Worm (Caenorhabditis elegans) whole organism, L3 larva: ENCODE data around the gene B0280.17.

Experiments
- R02D3.7 ChIP-seq: fragments of 150-350 bp; optimal IDR thresholded peaks from 2 replicates; lab custom pipeline; 2014; ENCODE audit warnings: missing biosample characterization, missing genetic modification characterization
- ZK546.5 ChIP-seq: sonication (generic microtip); optimal IDR thresholded peaks from 2 replicates; lab custom pipeline; 2017; ENCODE audit warnings: missing biosample characterization, missing genetic modification characterization
- aly-2 ChIP-seq: fragments of 150-350 bp; optimal IDR thresholded peaks from 2 replicates; lab custom pipeline; 2014; ENCODE audit warnings: missing biosample characterization, missing genetic modification characterization
- ama-1 ChIP-seq: fragments of 150-350 bp; optimal IDR thresholded peaks from 2 replicates; lab custom pipeline; 2018
- ceh-16 ChIP-seq: sonication (generic microtip); optimal IDR thresholded peaks from 2 replicates; lab custom pipeline; 2017; ENCODE audit warnings: missing biosample characterization, missing genetic modification characterization
- ceh-28 ChIP-seq: fragments of 150-350 bp; optimal IDR thresholded peaks from 2 replicates; lab custom pipeline; 2014; ENCODE audit warnings: missing biosample characterization, missing genetic modification reagents, missing genetic modification characterization
- ceh-9 ChIP-seq: sonication (generic microtip); optimal IDR thresholded peaks from 2 replicates; lab custom pipeline; 2018; ENCODE audit warnings: missing biosample characterization, missing genetic modification characterization
- egl-27 ChIP-seq: sonication (generic microtip); optimal IDR thresholded peaks from 4 replicates; lab custom pipeline; 2017; ENCODE audit warnings: missing biosample characterization, missing genetic modification reagents, missing genetic modification characterization
- egl-5 ChIP-seq: fragments of 150-350 bp; optimal IDR thresholded peaks from 2 replicates; lab custom pipeline; 2017; ENCODE audit warnings: missing biosample characterization, missing genetic modification reagents, missing genetic modification characterization, inconsistent platforms
- elt-1 ChIP-seq: fragments of 150-350 bp; optimal IDR thresholded peaks from 2 replicates; lab custom pipeline; 2014; ENCODE audit warnings: missing biosample characterization, missing genetic modification characterization
- elt-2 ChIP-seq: sonication (generic microtip); optimal IDR thresholded peaks from 2 replicates; lab custom pipeline; 2016; ENCODE audit warnings: missing genetic modification reagents, mild to moderate bottlenecking, missing genetic modification characterization, missing compliant biosample characterization
- elt-3 ChIP-seq, 3 experiments: fragments of 150-350 bp in 1 of 3; sonication (generic microtip) in 2 of 3; optimal IDR thresholded peaks; 2 replicates in 2 of 3; 4 replicates in 1 of 3; lab custom pipeline; 2014 to 2017; ENCODE audit warnings: missing biosample characterization in 3 of 3, missing genetic modification characterization in 3 of 3
- eor-1 ChIP-seq, 2 experiments: fragments of 150-350 bp; optimal IDR thresholded peaks; 2 replicates each; lab custom pipeline; 2014 to 2018; ENCODE audit warnings: missing biosample characterization in 2 of 2, missing genetic modification characterization in 2 of 2
- fkh-10 ChIP-seq: sonication (generic microtip); optimal IDR thresholded peaks from 2 replicates; lab custom pipeline; 2017; ENCODE audit warnings: missing biosample characterization, missing genetic modification reagents, missing genetic modification characterization
- fkh-2 ChIP-seq: fragments of 150-350 bp; optimal IDR thresholded peaks from 2 replicates; lab custom pipeline; 2014; ENCODE audit warnings: missing biosample characterization, missing genetic modification reagents, missing genetic modification characterization
- fos-1 ChIP-seq: fragments of 150-350 bp; optimal IDR thresholded peaks from 2 replicates; lab custom pipeline; 2014; ENCODE audit warnings: missing biosample characterization, missing genetic modification characterization
- hmg-11 ChIP-seq: sonication (generic microtip); optimal IDR thresholded peaks from 2 replicates; lab custom pipeline; 2016; ENCODE audit warnings: missing genetic modification characterization, missing compliant biosample characterization
- jun-1 ChIP-seq: fragments of 150-350 bp; optimal IDR thresholded peaks from 2 replicates; lab custom pipeline; 2014; ENCODE audit warnings: missing biosample characterization, missing genetic modification reagents, missing genetic modification characterization
- lin-15B ChIP-seq: fragments of 150-350 bp; optimal IDR thresholded peaks from 2 replicates; lab custom pipeline; 2014; ENCODE audit warnings: missing biosample characterization, missing genetic modification characterization
- lin-39 ChIP-seq: fragments of 150-350 bp; optimal IDR thresholded peaks from 2 replicates; lab custom pipeline; 2018; ENCODE audit warnings: missing biosample characterization, missing genetic modification reagents, missing genetic modification characterization
- lsy-12 ChIP-seq: sonication (generic microtip); optimal IDR thresholded peaks from 2 replicates; lab custom pipeline; 2016; ENCODE audit warnings: mild to moderate bottlenecking, missing genetic modification characterization, missing compliant biosample characterization
- mdl-1 ChIP-seq: fragments of 150-350 bp; optimal IDR thresholded peaks from 2 replicates; lab custom pipeline; 2014; ENCODE audit warnings: missing biosample characterization, missing genetic modification characterization
- mml-1 ChIP-seq: fragments of 150-350 bp; sonication (generic microtip); optimal IDR thresholded peaks from 3 replicates; lab custom pipeline; 2014; ENCODE audit warnings: missing biosample characterization, missing genetic modification characterization
- nfya-1 ChIP-seq: sonication (generic microtip); optimal IDR thresholded peaks from 2 replicates; lab custom pipeline; 2017; ENCODE audit warnings: missing genetic modification characterization, mild to moderate bottlenecking, missing compliant biosample characterization, antibody characterized with exemption, moderate library complexity; ENCODE audit not compliant: insufficient read depth
- nhr-11 ChIP-seq: fragments of 150-350 bp; optimal IDR thresholded peaks from 2 replicates; lab custom pipeline; 2014; ENCODE audit warnings: missing biosample characterization, missing genetic modification characterization
- nhr-12 ChIP-seq: fragments of 150-350 bp; optimal IDR thresholded peaks from 2 replicates; lab custom pipeline; 2014; ENCODE audit warnings: missing biosample characterization, missing genetic modification characterization
- nhr-23 ChIP-seq: fragments of 150-350 bp; optimal IDR thresholded peaks from 2 replicates; lab custom pipeline; 2014; ENCODE audit warnings: missing biosample characterization, missing genetic modification reagents, missing genetic modification characterization
- nhr-237 ChIP-seq: fragments of 150-350 bp; optimal IDR thresholded peaks from 2 replicates; lab custom pipeline; 2014; ENCODE audit warnings: missing biosample characterization, missing genetic modification characterization
- nhr-25 ChIP-seq: sonication (generic microtip); optimal IDR thresholded peaks from 2 replicates; lab custom pipeline; 2017; ENCODE audit warnings: missing biosample characterization, missing genetic modification characterization
- nhr-28 ChIP-seq: fragments of 150-350 bp; optimal IDR thresholded peaks from 2 replicates; lab custom pipeline; 2014; ENCODE audit warnings: missing biosample characterization, missing genetic modification characterization
- nhr-43 ChIP-seq: sonication (generic microtip); optimal IDR thresholded peaks from 2 replicates; lab custom pipeline; 2016; ENCODE audit warnings: mild to moderate bottlenecking, missing genetic modification characterization, missing compliant biosample characterization; ENCODE audit not compliant: poor library complexity, severe bottlenecking
- nhr-67 ChIP-seq: fragments of 150-350 bp; optimal IDR thresholded peaks from 2 replicates; lab custom pipeline; 2014; ENCODE audit warnings: missing biosample characterization, missing genetic modification characterization
- nhr-76 ChIP-seq: fragments of 150-350 bp; sonication (generic microtip); optimal IDR thresholded peaks from 5 replicates; lab custom pipeline; 2014; ENCODE audit warnings: missing biosample characterization, missing genetic modification characterization
- nhr-77 ChIP-seq: fragments of 150-350 bp; optimal IDR thresholded peaks from 2 replicates; lab custom pipeline; 2014; ENCODE audit warnings: missing biosample characterization, missing genetic modification characterization
- pha-4 ChIP-seq: fragments of 150-350 bp; optimal IDR thresholded peaks from 2 replicates; lab custom pipeline; 2014; ENCODE audit warnings: missing biosample characterization, missing genetic modification reagents, missing genetic modification characterization
- pqm-1 ChIP-seq: fragments of 150-350 bp; optimal IDR thresholded peaks from 2 replicates; lab custom pipeline; 2017; ENCODE audit warnings: missing biosample characterization, missing genetic modification characterization, inconsistent platforms
- sea-2 ChIP-seq: fragments of 150-350 bp; sonication (generic microtip); optimal IDR thresholded peaks from 4 replicates; lab custom pipeline; 2014; ENCODE audit warnings: missing biosample characterization, missing genetic modification reagents, missing genetic modification characterization
- skn-1 ChIP-seq: fragments of 150-350 bp; optimal IDR thresholded peaks from 2 replicates; lab custom pipeline; 2014; ENCODE audit warnings: missing biosample characterization, missing genetic modification characterization
- snpc-4 ChIP-seq: fragments of 150-350 bp; optimal IDR thresholded peaks from 2 replicates; lab custom pipeline; 2014; ENCODE audit warnings: missing biosample characterization, missing genetic modification characterization
- tbx-2 ChIP-seq: sonication (generic microtip); optimal IDR thresholded peaks from 2 replicates; lab custom pipeline; 2016; ENCODE audit warnings: mild to moderate bottlenecking, missing genetic modification characterization, missing compliant biosample characterization
- unc-62 ChIP-seq: fragments of 150-350 bp; sonication (generic microtip); optimal IDR thresholded peaks from 4 replicates; lab custom pipeline; 2014; ENCODE audit warnings: missing biosample characterization, missing genetic modification reagents, missing genetic modification characterization
- zag-1 ChIP-seq: fragments of 150-350 bp; optimal IDR thresholded peaks from 2 replicates; lab custom pipeline; 2014; ENCODE audit warnings: missing biosample characterization, missing genetic modification characterization

B0280.17 gene

ce11 chrIII:7124364-7124763, 11.6 kb downstream of the B0280.17 start, which contains the start of gene B0280.2:
B0280.2 (plus strand) TSS chrIII:7124664.
- no peak for TF ChIP-seq nhr-12
- no peak for TF ChIP-seq nhr-76
- TF ChIP-seq unc-62 (GFP tag; lab: Kevin White, UChicago), result no peak
- TF ChIP-seq mml-1 (tag; lab: Kevin White, UChicago), result no peak
- TF ChIP-seq ama-1, result no peak
- no peak for TF ChIP-seq sea-2

- no peak for TF ChIP-seq nhr-237 (tag; lab: Kevin White, UChicago)
- peak; percentile 59 for TF ChIP-seq pha-4 (tag; lab: Kevin White, UChicago)
- TF ChIP-seq lin-39, result no peak
- TF ChIP-seq mdl-1 (tag; lab: Kevin White, UChicago), result no peak
- TF ChIP-seq elt-2 (tag; lab: Kevin White, UChicago), result peak; percentile 68
- peak; percentile 21 for TF ChIP-seq lin-15B (tag; lab: Kevin White, UChicago)
- peak; percentile 18 for TF ChIP-seq nfya-1 (tag; lab: Kevin White, UChicago)
- peak; percentile 23 for TF ChIP-seq hmg-11 (tag; lab: Kevin White, UChicago)
- peak; percentile 56 for TF ChIP-seq pqm-1 (tag; lab: Kevin White, UChicago)
- TF ChIP-seq nhr-23 (tag; lab: Kevin White, UChicago), result peak; percentile 35
- peak; percentile 12 for TF ChIP-seq skn-1 (tag; lab: Kevin White, UChicago)
- no peak for TF ChIP-seq fkh-10 (GFP tag; lab: Kevin White, UChicago)
Observed at ce11 chrIII:7122860-7123259, 13.1 kb downstream of the B0280.17 start, which contains the start of the genes B0280.9 and rpia-1. B0280.9 (minus strand) TSS chrIII:7122895. rpia-1 (plus strand) TSS chrIII:7123128.

- TF ChIP-seq nhr-28 (tag; lab: Kevin White, UChicago), result no peak
- TF ChIP-seq nhr-12, result no peak
- no peak for TF ChIP-seq egl-5 (tag; lab: Kevin White, UChicago)
- no peak for TF ChIP-seq mml-1 (tag; lab: Kevin White, UChicago)
- TF ChIP-seq egl-27 (tag; lab: Kevin White, UChicago), result peak; percentile 46
- TF ChIP-seq tbx-2 (tag; lab: Kevin White, UChicago), result no peak
- no peak for TF ChIP-seq sea-2
- peak; percentile 26 for TF ChIP-seq elt-2 (tag; lab: Kevin White, UChicago)
- no peak for TF ChIP-seq lsy-12 (tag; lab: Kevin White, UChicago)
- no peak for TF ChIP-seq ceh-9
- no peak for TF ChIP-seq lin-39
- TF ChIP-seq fkh-10 (GFP tag; lab: Kevin White, UChicago), result no peak
- no peak for TF ChIP-seq ceh-16 (tag; lab: Kevin White, UChicago)
- no peak for TF ChIP-seq ceh-28 (tag; lab: Kevin White, UChicago)
- no peak for TF ChIP-seq snpc-4 (tag; lab: Kevin White, UChicago)
- no peak for TF ChIP-seq nhr-76
- peak; percentile 31 for TF ChIP-seq pha-4 (tag; lab: Kevin White, UChicago)
- no peak for TF ChIP-seq ama-1
- no peak for TF ChIP-seq skn-1 (tag; lab: Kevin White, UChicago)
- no peak for TF ChIP-seq nhr-77 (tag; lab: Kevin White, UChicago)
- no peak for TF ChIP-seq aly-2
- TF ChIP-seq fkh-2 (tag; lab: Kevin White, UChicago), result no peak
- TF ChIP-seq nfya-1 (tag; lab: Kevin White, UChicago), result no peak
- TF ChIP-seq nhr-25 (tag; lab: Kevin White, UChicago), result peak; percentile 42
- TF ChIP-seq jun-1, result peak; percentile 22
- peak; percentile 68 for TF ChIP-seq nhr-23 (tag; lab: Kevin White, UChicago)
- peak; percentile 28 for TF ChIP-seq nhr-43 (tag; lab: Kevin White, UChicago)
- TF ChIP-seq unc-62 (GFP tag; lab: Kevin White, UChicago), result no peak
- no peak for TF ChIP-seq elt-3 (tag; optimal IDR thresholded peaks at IDR 0.05; lab: Kevin White, UChicago)
- no peak for TF ChIP-seq nhr-67 (tag; lab: Kevin White, UChicago)
- peak; percentile 63 for TF ChIP-seq pqm-1 (tag; lab: Kevin White, UChicago)
Observed at ce11 chrIII:7120477-7120876, 15.4 kb downstream of the B0280.17 start.

ce11 chrIII:7116615-7117252, 19.2 kb downstream of the B0280.17 start:
- TF ChIP-seq nhr-25 (tag; lab: Kevin White, UChicago), result peak; percentile 85
- TF ChIP-seq elt-3 (tag; optimal IDR thresholded peaks at IDR 0.05; lab: Kevin White, UChicago), result no peak
- peak; percentile 71 for TF ChIP-seq skn-1 (tag; lab: Kevin White, UChicago)
- TF ChIP-seq mdl-1 (tag; lab: Kevin White, UChicago), result peak; percentile 22
- TF ChIP-seq eor-1 (tag; optimal IDR thresholded peaks at IDR 0.05; lab: Kevin White, UChicago), result no peak
- TF ChIP-seq nhr-23 (tag; lab: Kevin White, UChicago), result peak; percentile 62
- no peak for TF ChIP-seq mml-1 (tag; lab: Kevin White, UChicago)
- TF ChIP-seq egl-27 (tag; lab: Kevin White, UChicago), result peak; percentile 87
- TF ChIP-seq snpc-4 (tag; lab: Kevin White, UChicago), result peak; percentile 45
- TF ChIP-seq lsy-12 (tag; lab: Kevin White, UChicago), result peak; percentile 3
- TF ChIP-seq nhr-28 (tag; lab: Kevin White, UChicago), result no peak
- peak; percentile 25 for TF ChIP-seq lin-15B (tag; lab: Kevin White, UChicago)
- TF ChIP-seq R02D3.7 (tag; lab: Kevin White, UChicago), result no peak
- TF ChIP-seq nhr-11, result no peak
- no peak for TF ChIP-seq nhr-67 (tag; lab: Kevin White, UChicago)
- no peak for TF ChIP-seq ama-1
- peak; percentile 45 for TF ChIP-seq elt-1 (tag; lab: Kevin White, UChicago)
- TF ChIP-seq ZK546.5 (tag; lab: Kevin White, UChicago), result no peak
- TF ChIP-seq fos-1 (tag; lab: Kevin White, UChicago), result no peak
- TF ChIP-seq pqm-1 (tag; lab: Kevin White, UChicago), result peak; percentile 74
- TF ChIP-seq elt-2 (tag; lab: Kevin White, UChicago), result peak; percentile 68
- TF ChIP-seq ceh-28 (tag; lab: Kevin White, UChicago), result peak; percentile 41
- TF ChIP-seq egl-5 (tag; lab: Kevin White, UChicago), result no peak
- no peak for TF ChIP-seq zag-1 (tag; lab: Kevin White, UChicago)
- no peak for TF ChIP-seq nhr-77 (tag; lab: Kevin White, UChicago)
